Worm (Caenorhabditis elegans): ENCODE measurements around the gene gst-19.

ce11 chrII:13613096-13613495 lies 13.8 kb downstream of the gst-19 start, which contains the start of gene gst-15:
- TF ChIP-seq lin-26 (GFP tag; IDR thresholded peaks at IDR 0.05) (no peak), cebp-2 (GFP tag; IDR thresholded peaks at IDR 0.05) (no peak), unc-62 (GFP tag; optimal IDR thresholded peaks at IDR 0.05) (no peak), nhr-90 (tag; optimal IDR thresholded peaks at IDR 0.05) (no peak), nfya-1 (tag; optimal IDR thresholded peaks at IDR 0.05; ENCODE audit: borderline replicate concordance, insufficient read depth) (no peak)

Data from whole organism, young adult.